Worm (Caenorhabditis elegans) whole organism, young adult: ENCODE measurements around the gene mboa-1.
A peak's percentile ranks its signal among the peaks of the same experiment; 100 is the strongest.

Experiments used
- B0336.3 ChIP-seq: fragments of 200-800 bp; sonication (Bioruptor generic); IDR thresholded peaks from 2 replicates; pipeline ENCODE4 v1.3.6; 2022; ENCODE audit warnings: missing genetic modification characterization, missing compliant biosample characterization
- C06A6.2 ChIP-seq: fragments of 200-800 bp; sonication (Bioruptor generic); conservative IDR thresholded peaks from 2 replicates; pipeline ENCODE4 v1.3.6; 2022; ENCODE audit warnings: missing genetic modification characterization, missing compliant biosample characterization
- C17E4.6 ChIP-seq: fragments of 200-800 bp; sonication (Bioruptor generic); IDR thresholded peaks from 2 replicates; pipeline ENCODE4 v1.3.6; 2022; ENCODE audit warnings: missing genetic modification reagents, missing genetic modification characterization, missing compliant biosample characterization
- F33H1.4 ChIP-seq: fragments of 200-800 bp; sonication (Bioruptor generic); IDR thresholded peaks from 2 replicates; pipeline ENCODE4 v1.3.6; 2022; ENCODE audit warnings: missing genetic modification reagents, missing genetic modification characterization, missing compliant biosample characterization
- F57A8.1 ChIP-seq: fragments of 200-800 bp; sonication (Bioruptor generic); optimal IDR thresholded peaks from 2 replicates; lab custom pipeline; 2018; ENCODE audit warnings: mild to moderate bottlenecking, missing genetic modification characterization, moderate library complexity, missing compliant biosample characterization
- K11D2.4 ChIP-seq: fragments of 200-800 bp; sonication (Bioruptor generic); IDR thresholded peaks from 2 replicates; pipeline ENCODE4 v1.3.6; 2022; ENCODE audit warnings: missing genetic modification reagents, missing genetic modification characterization, missing compliant biosample characterization
- K12H6.12 ChIP-seq: fragments of 200-800 bp; sonication (Bioruptor generic); optimal IDR thresholded peaks from 2 replicates; lab custom pipeline; 2018; ENCODE audit warnings: mild to moderate bottlenecking, missing genetic modification characterization, missing compliant biosample characterization
- Y53F4B.3 ChIP-seq: fragments of 200-800 bp; sonication (Bioruptor generic); IDR thresholded peaks from 2 replicates; pipeline ENCODE4 v1.3.6; 2022; ENCODE audit warnings: missing genetic modification reagents, missing genetic modification characterization, missing compliant biosample characterization
- ZK185.1 ChIP-seq: sonication (generic microtip); optimal IDR thresholded peaks from 2 replicates; lab custom pipeline; 2016; ENCODE audit warnings: mild to moderate bottlenecking, missing genetic modification characterization, missing compliant biosample characterization; ENCODE audit not compliant: poor library complexity, severe bottlenecking
- attf-6 ChIP-seq: fragments of 200-800 bp; sonication (Bioruptor generic); IDR thresholded peaks from 2 replicates; pipeline ENCODE4 v1.3.6; 2022; ENCODE audit warnings: missing genetic modification reagents, missing genetic modification characterization, missing compliant biosample characterization
- bed-2 ChIP-seq: fragments of 200-800 bp; sonication (Bioruptor generic); IDR thresholded peaks from 2 replicates; pipeline ENCODE4 v1.3.6; 2022; ENCODE audit warnings: missing genetic modification reagents, missing genetic modification characterization, missing compliant biosample characterization
- dox-1 ChIP-seq: fragments of 200-800 bp; sonication (Bioruptor generic); IDR thresholded peaks from 2 replicates; pipeline ENCODE4 v1.3.6; 2022; ENCODE audit warnings: missing genetic modification reagents, missing genetic modification characterization, missing compliant biosample characterization
- egl-44 ChIP-seq: fragments of 200-800 bp; sonication (Bioruptor generic); IDR thresholded peaks from 2 replicates; pipeline ENCODE4 v1.3.6; 2022; ENCODE audit warnings: missing genetic modification reagents, missing genetic modification characterization, missing compliant biosample characterization
- egrh-3 ChIP-seq: fragments of 200-800 bp; sonication (Bioruptor generic); IDR thresholded peaks from 2 replicates; pipeline ENCODE4 v1.3.6; 2022; ENCODE audit warnings: missing genetic modification reagents, missing genetic modification characterization, missing compliant biosample characterization
- ekl-4 ChIP-seq: fragments of 200-800 bp; sonication (Bioruptor generic); IDR thresholded peaks from 2 replicates; pipeline ENCODE4 v1.3.6; 2022; ENCODE audit warnings: missing genetic modification reagents, missing genetic modification characterization, missing compliant biosample characterization
- ets-4 ChIP-seq: fragments of 200-800 bp; sonication (Bioruptor generic); optimal IDR thresholded peaks from 2 replicates; lab custom pipeline; 2018; ENCODE audit warnings: mild to moderate bottlenecking, missing genetic modification characterization, missing compliant biosample characterization
- him-1 ChIP-seq: sonication (generic microtip); optimal IDR thresholded peaks from 2 replicates; lab custom pipeline; 2016; ENCODE audit warnings: missing genotype, missing genetic modification reagents, missing genetic modification characterization, missing compliant biosample characterization
- hmg-1.2 ChIP-seq: fragments of 200-800 bp; sonication (Bioruptor generic); IDR thresholded peaks from 2 replicates; pipeline ENCODE4 v1.3.6; 2022; ENCODE audit warnings: missing genetic modification reagents, missing genetic modification characterization, missing compliant biosample characterization
- hmg-20 ChIP-seq: fragments of 200-800 bp; sonication (Bioruptor generic); IDR thresholded peaks from 2 replicates; pipeline ENCODE4 v1.3.6; 2022; ENCODE audit warnings: missing genetic modification reagents, missing genetic modification characterization, missing compliant biosample characterization
- lin-26 ChIP-seq: fragments of 200-800 bp; sonication (Bioruptor generic); IDR thresholded peaks from 2 replicates; pipeline ENCODE4 v1.3.6; 2022; ENCODE audit warnings: missing genetic modification reagents, missing genetic modification characterization, missing compliant biosample characterization
- lin-35 ChIP-seq, 3 experiments: fragments of 150-350 bp in 2 of 3; sonication (generic microtip) in 1 of 3; optimal IDR thresholded peaks; 2 replicates each; lab custom pipeline; 2014 to 2018; ENCODE audit warnings: missing biosample characterization in 3 of 3, missing genetic modification characterization in 3 of 3, missing genetic modification reagents in 3 of 3
- madf-3 ChIP-seq: fragments of 200-800 bp; sonication (Bioruptor generic); IDR thresholded peaks from 2 replicates; pipeline ENCODE4 v1.3.6; 2022; ENCODE audit warnings: missing genetic modification reagents, missing genetic modification characterization, missing compliant biosample characterization
- madf-8 ChIP-seq: fragments of 200-800 bp; sonication (Bioruptor generic); conservative IDR thresholded peaks from 2 replicates; pipeline ENCODE4 v1.3.6; 2022; ENCODE audit warnings: missing genetic modification reagents, missing genetic modification characterization, missing compliant biosample characterization
- mel-28 ChIP-seq: sonication (generic microtip); optimal IDR thresholded peaks from 2 replicates; lab custom pipeline; 2016; ENCODE audit warnings: borderline replicate concordance, mild to moderate bottlenecking, missing genetic modification characterization, missing compliant biosample characterization
- mes-4 ChIP-seq: sonication (generic microtip); optimal IDR thresholded peaks from 2 replicates; lab custom pipeline; 2016; ENCODE audit warnings: missing genotype, missing genetic modification characterization, missing compliant biosample characterization
- nfya-1 ChIP-seq: sonication (generic microtip); optimal IDR thresholded peaks from 2 replicates; lab custom pipeline; 2017; ENCODE audit warnings: antibody characterized with exemption, missing compliant biosample characterization, missing genetic modification characterization, borderline replicate concordance; ENCODE audit not compliant: insufficient read depth
- nfya-2 ChIP-seq: fragments of 200-800 bp; sonication (Bioruptor generic); IDR thresholded peaks from 2 replicates; pipeline ENCODE4 v1.3.6; 2022; ENCODE audit warnings: missing genetic modification reagents, missing genetic modification characterization, missing compliant biosample characterization
- nhr-27 ChIP-seq: fragments of 200-800 bp; sonication (Bioruptor generic); optimal IDR thresholded peaks from 2 replicates; lab custom pipeline; 2018; ENCODE audit warnings: mild to moderate bottlenecking, missing genetic modification characterization, moderate library complexity, missing compliant biosample characterization
- nhr-80 ChIP-seq: sonication (generic microtip); optimal IDR thresholded peaks from 2 replicates; lab custom pipeline; 2016; ENCODE audit warnings: missing genetic modification characterization, missing compliant biosample characterization
- pha-4 ChIP-seq: fragments of 150-350 bp; sonication (generic microtip); optimal IDR thresholded peaks from 2 replicates; lab custom pipeline; 2014; ENCODE audit warnings: missing biosample characterization, missing genetic modification reagents, missing genetic modification characterization
- snpc-1.1 ChIP-seq: sonication (generic microtip); optimal IDR thresholded peaks from 2 replicates; lab custom pipeline; 2017; ENCODE audit warnings: missing genetic modification characterization, mild to moderate bottlenecking, missing compliant biosample characterization, antibody characterized with exemption, moderate library complexity, missing genotype, missing genetic modification reagents; ENCODE audit not compliant: insufficient read depth
- somi-1 ChIP-seq: fragments of 200-800 bp; sonication (Bioruptor generic); optimal IDR thresholded peaks from 2 replicates; lab custom pipeline; 2018; ENCODE audit warnings: mild to moderate bottlenecking, missing genetic modification characterization, missing compliant biosample characterization
- tbp1 ChIP-seq: fragments of 200-800 bp; sonication (Bioruptor generic); optimal IDR thresholded peaks from 2 replicates; lab custom pipeline; 2018; ENCODE audit warnings: mild to moderate bottlenecking, missing genetic modification characterization, missing compliant biosample characterization
- tlf-1 ChIP-seq: fragments of 200-800 bp; sonication (Bioruptor generic); optimal IDR thresholded peaks from 2 replicates; lab custom pipeline; 2018; ENCODE audit warnings: mild to moderate bottlenecking, missing genetic modification characterization, missing compliant biosample characterization
- unc-62 ChIP-seq: fragments of 150-350 bp; optimal IDR thresholded peaks from 2 replicates; lab custom pipeline; 2014; ENCODE audit warnings: missing biosample characterization, missing genetic modification reagents, missing genetic modification characterization
- xnd-1 ChIP-seq: sonication (generic microtip); optimal IDR thresholded peaks from 2 replicates; lab custom pipeline; 2016; ENCODE audit warnings: missing genotype, missing genetic modification reagents, missing genetic modification characterization, missing compliant biosample characterization
- zfh-2 ChIP-seq: fragments of 200-800 bp; sonication (Bioruptor generic); conservative IDR thresholded peaks from 2 replicates; pipeline ENCODE4 v1.3.6; 2022; ENCODE audit warnings: missing genetic modification reagents, missing genetic modification characterization, missing compliant biosample characterization
- ztf-22 ChIP-seq: fragments of 200-800 bp; sonication (Bioruptor generic); optimal IDR thresholded peaks from 2 replicates; lab custom pipeline; 2018; ENCODE audit warnings: mild to moderate bottlenecking, missing genetic modification characterization, moderate library complexity, missing compliant biosample characterization
- ztf-25 ChIP-seq: fragments of 200-800 bp; sonication (Bioruptor generic); IDR thresholded peaks from 2 replicates; pipeline ENCODE4 v1.3.6; 2022; ENCODE audit warnings: missing genetic modification reagents, missing genetic modification characterization, missing compliant biosample characterization
- ztf-26 ChIP-seq: sonication (generic microtip); optimal IDR thresholded peaks from 2 replicates; lab custom pipeline; 2017; ENCODE audit warnings: missing genetic modification characterization, missing compliant biosample characterization
- ztf-3 ChIP-seq: fragments of 200-800 bp; sonication (Bioruptor generic); optimal IDR thresholded peaks from 2 replicates; lab custom pipeline; 2018; ENCODE audit warnings: mild to moderate bottlenecking, missing genetic modification characterization, missing compliant biosample characterization

Gene mboa-1

DNA sequence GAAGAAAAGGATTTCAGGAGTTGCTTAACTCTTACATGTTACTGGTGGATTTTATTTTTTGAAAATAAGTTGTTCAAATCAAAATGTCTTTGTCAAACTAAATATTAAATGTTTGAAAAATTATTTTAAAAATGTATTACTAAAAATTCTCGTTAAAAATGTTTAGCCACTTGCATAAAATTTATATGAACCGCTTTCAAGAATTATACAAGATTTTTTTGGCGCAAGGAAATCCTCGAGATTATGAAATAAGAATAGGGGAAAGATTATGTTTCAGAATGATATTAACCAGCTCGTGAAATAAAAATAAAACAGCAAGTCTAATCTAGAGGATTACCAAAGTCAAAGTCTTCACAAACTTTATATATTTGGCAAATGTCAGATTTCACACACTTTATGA is 47.3 kb upstream of the mboa-1 start (continued):
- no peak for TF ChIP-seq F57A8.1 (GFP tag; lab: Kevin White, UChicago)
- TF ChIP-seq C17E4.6: no peak
- no peak for TF ChIP-seq nhr-80 (tag; lab: Kevin White, UChicago)
- TF ChIP-seq mel-28: no peak
- TF ChIP-seq hmg-20 (GFP tag; lab: Robert Waterston, UW): no peak
- peak; percentile 73 for TF ChIP-seq ZK185.1 (tag; lab: Kevin White, UChicago)
- no peak for TF ChIP-seq somi-1
- peak; percentile 42 for TF ChIP-seq tbp1 (GFP tag; lab: Kevin White, UChicago)
- TF ChIP-seq hmg-1.2 (GFP tag; lab: Robert Waterston, UW): peak; percentile 35; the same call in 1 of the 2 replicates
- no peak for TF ChIP-seq madf-3 (GFP tag; lab: Robert Waterston, UW)
- no peak for TF ChIP-seq ztf-3 (GFP tag; lab: Kevin White, UChicago)
- no peak for TF ChIP-seq lin-26 (GFP tag; lab: Robert Waterston, UW)
- TF ChIP-seq egrh-3 (GFP tag; lab: Robert Waterston, UW): no peak
- no peak; the same call in 1 of the 2 replicates for TF ChIP-seq dox-1 (GFP tag; lab: Robert Waterston, UW)
- TF ChIP-seq ztf-25 (GFP tag; lab: Robert Waterston, UW): no peak
- no peak for TF ChIP-seq nhr-27
- TF ChIP-seq bed-2 (GFP tag; lab: Robert Waterston, UW): no peak
- no peak for TF ChIP-seq attf-6
- no peak for TF ChIP-seq B0336.3
- TF ChIP-seq snpc-1.1 (tag; lab: Kevin White, UChicago): no peak
- TF ChIP-seq ztf-22 (GFP tag; lab: Kevin White, UChicago): no peak
- no peak for TF ChIP-seq egl-44
- TF ChIP-seq ztf-26 (tag; lab: Kevin White, UChicago): peak; percentile 33
- no peak for TF ChIP-seq ekl-4 (GFP tag; lab: Robert Waterston, UW)
- no peak for TF ChIP-seq F33H1.4
- no peak for TF ChIP-seq C06A6.2 (GFP tag; lab: Robert Waterston, UW)
- peak; percentile 9 for TF ChIP-seq K12H6.12 (tag; lab: Kevin White, UChicago)
- TF ChIP-seq mes-4: no peak

DNA sequence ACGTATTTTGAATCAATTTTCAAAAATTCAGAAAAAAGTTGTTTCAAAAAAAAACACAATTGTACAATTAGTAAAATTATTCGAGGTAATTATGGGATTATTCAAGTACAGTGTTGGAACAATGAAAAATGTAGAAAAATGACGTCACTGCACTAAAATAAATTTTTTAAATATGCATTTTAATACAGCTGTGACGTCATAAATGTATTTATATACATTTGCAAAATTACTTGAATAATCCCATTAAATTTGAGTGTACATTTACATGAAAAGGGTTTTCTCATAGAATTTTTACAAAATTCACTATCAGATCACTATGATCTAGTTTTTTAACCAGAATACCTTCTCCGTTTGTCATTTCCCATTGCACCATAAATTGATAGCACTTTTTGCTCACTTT is 42.0 kb upstream of the mboa-1 start:
- no peak for TF ChIP-seq zfh-2 (GFP tag; lab: Robert Waterston, UW)
- no peak for TF ChIP-seq nfya-1 (tag; lab: Kevin White, UChicago)
- TF ChIP-seq him-1 (tag; lab: Kevin White, UChicago): no peak
- no peak for TF ChIP-seq mel-28
- TF ChIP-seq Y53F4B.3 (GFP tag; lab: Robert Waterston, UW): no peak
- TF ChIP-seq, all 124 proteins: peak for 0

DNA sequence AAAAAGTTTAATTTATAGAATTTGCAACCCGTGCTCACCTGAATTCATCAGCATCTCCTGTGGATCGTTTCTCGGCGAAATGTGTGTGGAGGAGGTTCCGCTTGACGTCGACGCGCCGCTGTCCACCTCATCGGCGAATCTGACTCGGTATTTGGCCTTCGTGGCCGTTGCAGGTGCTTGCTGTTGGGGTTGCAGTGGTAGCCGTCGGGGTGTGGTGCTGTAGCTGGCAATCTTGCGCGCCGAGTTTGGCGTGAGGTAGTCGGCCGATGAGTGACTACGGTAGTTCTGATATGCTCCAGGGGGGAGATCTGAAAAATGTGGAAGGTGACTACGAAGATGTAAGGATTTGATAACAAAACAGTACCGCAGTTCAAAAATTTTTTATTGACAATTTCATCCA is 37.8 kb upstream of the mboa-1 start:
- TF ChIP-seq tlf-1 (GFP tag; lab: Kevin White, UChicago) (no peak), egrh-3 (GFP tag; lab: Robert Waterston, UW) (peak; percentile 21; the same call in 1 of the 2 replicates), K11D2.4 (GFP tag; lab: Robert Waterston, UW) (no peak), unc-62 (GFP tag; lab: Kevin White, UChicago) (no peak), ets-4 (GFP tag; lab: Kevin White, UChicago) (no peak), pha-4 (tag; lab: Kevin White, UChicago) (no peak), C06A6.2 (GFP tag; lab: Robert Waterston, UW) (no peak), madf-8 (GFP tag; lab: Robert Waterston, UW) (no peak), ztf-3 (GFP tag; lab: Kevin White, UChicago) (no peak), lin-35 (GFP tag; optimal IDR thresholded peaks at IDR 0.05; lab: Kevin White, UChicago) (no peak), xnd-1 (tag; lab: Kevin White, UChicago) (no peak), zfh-2 (GFP tag; lab: Robert Waterston, UW) (peak; percentile 74), ztf-25 (GFP tag; lab: Robert Waterston, UW) (no peak), nfya-2 (no peak)
